Fruit fly (Drosophila melanogaster): Measurements from ENCODE around the gene boss.
A peak's percentile ranks its signal among the peaks of the same experiment; 100 is the strongest.

The boss gene

dm6 chr3R:26012801-26013663 lies 51.2 kb downstream of the boss start (continued):
- TF ChIP-seq Camta (GFP tag; optimal IDR thresholded peaks at IDR 0.05), result no peak
- no peak for TF ChIP-seq CG32772 (GFP tag; IDR thresholded peaks at IDR 0.05)
- no peak for TF ChIP-seq sim (GFP tag; IDR thresholded peaks at IDR 0.05)
- no peak for TF ChIP-seq CG18619 (GFP tag; optimal IDR thresholded peaks at IDR 0.05)
- no peak for TF ChIP-seq trh (GFP tag; optimal IDR thresholded peaks at IDR 0.05)
- no peak for TF ChIP-seq ranshi (GFP tag; IDR thresholded peaks at IDR 0.05)
- peak; percentile 5 for TF ChIP-seq CG6813 (GFP tag; optimal IDR thresholded peaks at IDR 0.05)
- no peak for TF ChIP-seq CG14860 (GFP tag; IDR thresholded peaks at IDR 0.05; ENCODE audit: partially characterized antibody)
- no peak for TF ChIP-seq CG3163 (GFP tag; optimal IDR thresholded peaks at IDR 0.05)
- peak; percentile 6 for TF ChIP-seq CG6254 (GFP tag; optimal IDR thresholded peaks at IDR 0.05)
- no peak for TF ChIP-seq Rx (GFP tag; IDR thresholded peaks at IDR 0.05)
- no peak for TF ChIP-seq CG15514 (GFP tag; optimal IDR thresholded peaks at IDR 0.05)
- TF ChIP-seq al (GFP tag; IDR thresholded peaks at IDR 0.05), result no peak
- peak; percentile 52 for TF ChIP-seq CoRest (tag; optimal IDR thresholded peaks at IDR 0.05)
- peak; percentile 21; the same call in 1 of the 2 replicates for TF ChIP-seq CG4360 (GFP tag; IDR thresholded peaks at IDR 0.05)
- TF ChIP-seq Atf6 (GFP tag; IDR thresholded peaks at IDR 0.05), result no peak
- TF ChIP-seq CG31441 (GFP tag; IDR thresholded peaks at IDR 0.05), result peak; percentile 66
- peak; percentile 88 for TF ChIP-seq dmrt11E (tag; optimal IDR thresholded peaks at IDR 0.05)
- no peak for TF ChIP-seq CG16813 (GFP tag; IDR thresholded peaks at IDR 0.05; ENCODE audit: partially characterized antibody)
- peak; percentile 48 for TF ChIP-seq CG11504 (tag; optimal IDR thresholded peaks at IDR 0.05)
- TF ChIP-seq CG31388 (GFP tag; optimal IDR thresholded peaks at IDR 0.05), result no peak
- TF ChIP-seq dpn (GFP tag; optimal IDR thresholded peaks at IDR 0.05), result peak in 1 of 2 experiments; percentile 2
- peak; percentile 74 for TF ChIP-seq nmo (GFP tag; optimal IDR thresholded peaks at IDR 0.05)
- 0 out of 2 replicates have a peak, but pooled peaks have one; percentile 45 for TF ChIP-seq Ptx1 (GFP tag; IDR thresholded peaks at IDR 0.05)
- peak; percentile 2 for TF ChIP-seq lilli (GFP tag; optimal IDR thresholded peaks at IDR 0.05)
- TF ChIP-seq CG13424 (tag; optimal IDR thresholded peaks at IDR 0.05), result peak; percentile 64
- TF ChIP-seq sob (GFP tag; IDR thresholded peaks at IDR 0.05), result 0 out of 2 replicates have a peak, but pooled peaks have one; percentile 13
- no peak for TF ChIP-seq Usf (GFP tag; optimal IDR thresholded peaks at IDR 0.05)
- no peak for TF ChIP-seq BtbVII (GFP tag; optimal IDR thresholded peaks at IDR 0.05)
- no peak for TF ChIP-seq Hsf (GFP tag; optimal IDR thresholded peaks at IDR 0.05)
- no peak for TF ChIP-seq B-H2 (GFP tag; optimal IDR thresholded peaks at IDR 0.05)
- peak; percentile 85 for TF ChIP-seq gsb-n (tag; optimal IDR thresholded peaks at IDR 0.05)
- no peak for TF ChIP-seq bab2 (GFP tag; optimal IDR thresholded peaks at IDR 0.05)
- peak; percentile 26 for TF ChIP-seq Nf-YC (tag; optimal IDR thresholded peaks at IDR 0.05)
- TF ChIP-seq h (optimal IDR thresholded peaks at IDR 0.05), result no peak
- TF ChIP-seq sr (GFP tag; IDR thresholded peaks at IDR 0.05), result no peak
- TF ChIP-seq Max (GFP tag; optimal IDR thresholded peaks at IDR 0.05), result no peak
- TF ChIP-seq Oli (tag; optimal IDR thresholded peaks at IDR 0.05), result peak; percentile 45
- TF ChIP-seq unpg (GFP tag; optimal IDR thresholded peaks at IDR 0.05), result peak; percentile 61
- TF ChIP-seq gce (GFP tag; IDR thresholded peaks at IDR 0.05), result no peak
- no peak for TF ChIP-seq CG10274 (GFP tag; optimal IDR thresholded peaks at IDR 0.05)
- TF ChIP-seq trem (tag; optimal IDR thresholded peaks at IDR 0.05), result peak; percentile 47
- TF ChIP-seq Sin3A (optimal IDR thresholded peaks at IDR 0.05), result no peak
- no peak for TF ChIP-seq hb (GFP tag; IDR thresholded peaks at IDR 0.05; ENCODE audit: partially characterized antibody)
- TF ChIP-seq CG16779 (GFP tag; IDR thresholded peaks at IDR 0.05), result no peak
- peak; percentile 5 for TF ChIP-seq Ets65A (GFP tag)
- TF ChIP-seq ind (GFP tag; optimal IDR thresholded peaks at IDR 0.05), result no peak
- no peak for TF ChIP-seq ewg (GFP tag; optimal IDR thresholded peaks at IDR 0.05)
- no peak for TF ChIP-seq corto (GFP tag; optimal IDR thresholded peaks at IDR 0.05)
- no peak for TF ChIP-seq eve (GFP tag; optimal IDR thresholded peaks at IDR 0.05)
